Worm (Caenorhabditis elegans) whole organism, mixed stage, embryonic: ENCODE results near the gene abf-6.

ENCODE experiments used
- M03D4.4 ChIP-seq: sonication (generic microtip); optimal IDR thresholded peaks from 2 replicates; lab custom pipeline; 2017; ENCODE audit warnings: mild to moderate bottlenecking, missing genetic modification characterization, missing compliant biosample characterization
- bed-3 ChIP-seq: fragments of 200-800 bp; sonication (Bioruptor generic); optimal IDR thresholded peaks from 3 replicates; lab custom pipeline; 2018; ENCODE audit warnings: mild to moderate bottlenecking, missing genetic modification characterization, moderate library complexity, missing compliant biosample characterization
- blmp-1 ChIP-seq: fragments of 150-350 bp; optimal IDR thresholded peaks from 2 replicates; lab custom pipeline; 2014; ENCODE audit warnings: missing biosample characterization, missing genetic modification characterization
- ceh-39 ChIP-seq: fragments of 150-350 bp; optimal IDR thresholded peaks from 2 replicates; lab custom pipeline; 2014; ENCODE audit warnings: missing biosample characterization, missing genetic modification characterization
- ceh-43 ChIP-seq: fragments of 200-800 bp; sonication (Bioruptor generic); optimal IDR thresholded peaks from 2 replicates; lab custom pipeline; 2018; ENCODE audit warnings: mild to moderate bottlenecking, missing genetic modification characterization, moderate library complexity, missing compliant biosample characterization
- ceh-83 ChIP-seq: fragments of 200-800 bp; sonication (Bioruptor generic); optimal IDR thresholded peaks from 2 replicates; lab custom pipeline; 2018; ENCODE audit warnings: mild to moderate bottlenecking, missing genetic modification characterization, missing compliant biosample characterization
- ces-1 ChIP-seq: fragments of 150-350 bp; optimal IDR thresholded peaks from 2 replicates; lab custom pipeline; 2014; ENCODE audit warnings: missing biosample characterization, missing genetic modification reagents, missing genetic modification characterization
- cnd-1 ChIP-seq: fragments of 200-800 bp; sonication (Bioruptor generic); optimal IDR thresholded peaks from 2 replicates; lab custom pipeline; 2018; ENCODE audit warnings: mild to moderate bottlenecking, missing genetic modification characterization, missing compliant biosample characterization
- drap-1 ChIP-seq: fragments of 200-800 bp; sonication (Bioruptor generic); optimal IDR thresholded peaks from 3 replicates; lab custom pipeline; 2018; ENCODE audit warnings: mild to moderate bottlenecking, missing genetic modification characterization, missing compliant biosample characterization
- elt-1 ChIP-seq: sonication (generic microtip); optimal IDR thresholded peaks from 2 replicates; lab custom pipeline; 2017; ENCODE audit warnings: missing genetic modification characterization, mild to moderate bottlenecking, missing compliant biosample characterization, antibody characterized with exemption, moderate library complexity, borderline replicate concordance; ENCODE audit not compliant: insufficient read depth
- elt-3 ChIP-seq: fragments of 150-350 bp; optimal IDR thresholded peaks from 2 replicates; lab custom pipeline; 2014; ENCODE audit warnings: missing biosample characterization, missing genetic modification characterization
- flh-1 ChIP-seq: fragments of 200-800 bp; sonication (Bioruptor generic); optimal IDR thresholded peaks from 2 replicates; lab custom pipeline; 2018; ENCODE audit warnings: mild to moderate bottlenecking, missing genetic modification characterization, moderate library complexity, missing compliant biosample characterization
- ham-2 ChIP-seq: fragments of 200-800 bp; sonication (Bioruptor generic); optimal IDR thresholded peaks from 2 replicates; lab custom pipeline; 2018; ENCODE audit warnings: mild to moderate bottlenecking, missing genetic modification characterization, missing compliant biosample characterization
- hlh-1 ChIP-seq: fragments of 150-350 bp; optimal IDR thresholded peaks from 2 replicates; lab custom pipeline; 2014; ENCODE audit warnings: missing biosample characterization, missing genetic modification reagents, missing genetic modification characterization
- lin-13 ChIP-seq: fragments of 150-350 bp; optimal IDR thresholded peaks from 2 replicates; lab custom pipeline; 2014; ENCODE audit warnings: missing biosample characterization, missing genetic modification characterization
- lin-32 ChIP-seq: fragments of 200-800 bp; sonication (Bioruptor generic); optimal IDR thresholded peaks from 2 replicates; lab custom pipeline; 2018; ENCODE audit warnings: mild to moderate bottlenecking, missing genetic modification characterization, missing compliant biosample characterization
- lsy-2 ChIP-seq: fragments of 150-350 bp; optimal IDR thresholded peaks from 2 replicates; lab custom pipeline; 2014; ENCODE audit warnings: missing biosample characterization, missing genetic modification characterization
- mab-5 ChIP-seq: fragments of 150-350 bp; optimal IDR thresholded peaks from 2 replicates; lab custom pipeline; 2014; ENCODE audit warnings: missing biosample characterization, missing genetic modification characterization
- mep-1 ChIP-seq: fragments of 150-350 bp; optimal IDR thresholded peaks from 2 replicates; lab custom pipeline; 2017; ENCODE audit warnings: missing biosample characterization, missing genetic modification reagents, missing genetic modification characterization, inconsistent platforms
- mls-2 ChIP-seq: sonication (generic microtip); optimal IDR thresholded peaks from 2 replicates; lab custom pipeline; 2016; ENCODE audit warnings: mild to moderate bottlenecking, missing genetic modification characterization, moderate library complexity, missing compliant biosample characterization
- nhr-12 ChIP-seq: fragments of 150-350 bp; optimal IDR thresholded peaks from 2 replicates; lab custom pipeline; 2014; ENCODE audit warnings: missing biosample characterization, missing genetic modification characterization
- nhr-2 ChIP-seq: fragments of 150-350 bp; optimal IDR thresholded peaks from 2 replicates; lab custom pipeline; 2014; ENCODE audit warnings: missing biosample characterization, missing genetic modification characterization
- nhr-28 ChIP-seq: fragments of 150-350 bp; optimal IDR thresholded peaks from 2 replicates; lab custom pipeline; 2014; ENCODE audit warnings: missing biosample characterization, missing genetic modification characterization
- nhr-76 ChIP-seq: sonication (generic microtip); optimal IDR thresholded peaks from 2 replicates; lab custom pipeline; 2017; ENCODE audit warnings: missing biosample characterization, missing genetic modification characterization
- sem-2 ChIP-seq: fragments of 200-800 bp; sonication (Bioruptor generic); optimal IDR thresholded peaks from 2 replicates; lab custom pipeline; 2018; ENCODE audit warnings: mild to moderate bottlenecking, missing genetic modification characterization, missing compliant biosample characterization
- snpc-4 ChIP-seq: fragments of 150-350 bp; optimal IDR thresholded peaks from 2 replicates; lab custom pipeline; 2014; ENCODE audit warnings: missing biosample characterization, missing genetic modification characterization
- sptf-1 ChIP-seq: sonication (generic microtip); optimal IDR thresholded peaks from 2 replicates; lab custom pipeline; 2017; ENCODE audit warnings: mild to moderate bottlenecking, missing genetic modification characterization, moderate library complexity, missing compliant biosample characterization
- tbx-8 ChIP-seq: fragments of 200-800 bp; sonication (Bioruptor generic); optimal IDR thresholded peaks from 2 replicates; lab custom pipeline; 2018; ENCODE audit warnings: mild to moderate bottlenecking, missing genetic modification characterization, moderate library complexity, missing compliant biosample characterization
- unc-120 ChIP-seq: sonication (generic microtip); optimal IDR thresholded peaks from 2 replicates; lab custom pipeline; 2017; ENCODE audit warnings: missing genetic modification characterization, missing compliant biosample characterization; ENCODE audit not compliant: poor library complexity, severe bottlenecking
- unc-39 ChIP-seq: fragments of 150-350 bp; optimal IDR thresholded peaks from 2 replicates; lab custom pipeline; 2014; ENCODE audit warnings: missing biosample characterization, missing genetic modification characterization
- unc-62 ChIP-seq: fragments of 150-350 bp; optimal IDR thresholded peaks from 2 replicates; lab custom pipeline; 2014; ENCODE audit warnings: missing biosample characterization, missing genetic modification reagents, missing genetic modification characterization
- zip-8 ChIP-seq: fragments of 150-350 bp; optimal IDR thresholded peaks from 2 replicates; lab custom pipeline; 2014; ENCODE audit warnings: missing biosample characterization, missing genetic modification characterization
- ztf-11 ChIP-seq: fragments of 150-350 bp; optimal IDR thresholded peaks from 2 replicates; lab custom pipeline; 2014; ENCODE audit warnings: missing biosample characterization, missing genetic modification characterization

abf-6 gene

ce11 chrX:12792554-12792953, 1.4 kb upstream of the abf-6 start, which contains the start of gene abf-5:
Gene abf-5 (plus strand): TSS chrX:12792854.
- TF ChIP-seq nhr-28 (tag; lab: Kevin White, UChicago) (no peak), tbx-8 (GFP tag; lab: Kevin White, UChicago) (no peak), ham-2 (no peak), unc-120 (tag; lab: Kevin White, UChicago) (no peak), elt-3 (tag; lab: Kevin White, UChicago) (no peak), nhr-76 (tag; lab: Kevin White, UChicago) (no peak), hlh-1 (tag; lab: Kevin White, UChicago) (no peak), sptf-1 (tag; lab: Kevin White, UChicago) (no peak), ztf-11 (no peak), snpc-4 (tag; lab: Kevin White, UChicago) (no peak), ceh-43 (no peak), ces-1 (GFP tag; lab: Kevin White, UChicago) (no peak), mab-5 (tag; lab: Kevin White, UChicago) (no peak), nhr-12 (tag; lab: Kevin White, UChicago) (no peak)
- TF ChIP-seq, all 35 proteins: peak for 0

DNA sequence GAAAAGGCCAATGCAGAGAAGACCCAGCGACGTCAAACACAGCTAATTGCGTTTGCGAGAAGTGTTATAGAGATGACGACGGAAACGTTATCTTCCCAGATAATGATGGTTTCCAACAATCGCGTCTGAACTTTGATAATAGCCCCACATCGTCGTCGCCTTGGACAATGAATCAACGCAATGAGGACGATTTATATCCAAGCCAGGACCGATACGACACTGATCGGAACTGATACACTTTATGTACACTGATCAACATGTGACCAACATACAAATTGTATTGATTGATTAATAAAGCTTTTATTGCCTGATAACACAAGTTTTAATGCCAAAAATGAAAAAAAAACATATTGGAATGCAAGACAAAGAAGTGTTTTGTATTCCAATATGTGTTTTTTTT, 843 bp upstream of the abf-6 start:
- TF ChIP-seq flh-1 (GFP tag; lab: Kevin White, UChicago) (no peak), ceh-43 (no peak), mep-1 (tag; lab: Kevin White, UChicago) (no peak), mls-2 (tag; lab: Kevin White, UChicago) (no peak), ceh-39 (tag; lab: Kevin White, UChicago) (no peak), drap-1 (GFP tag; lab: Kevin White, UChicago) (no peak), cnd-1 (tag; lab: Kevin White, UChicago) (no peak), nhr-28 (tag; lab: Kevin White, UChicago) (no peak), ztf-11 (no peak), snpc-4 (tag; lab: Kevin White, UChicago) (no peak), zip-8 (no peak), lsy-2 (tag; lab: Kevin White, UChicago) (no peak), nhr-12 (tag; lab: Kevin White, UChicago) (no peak), sem-2 (GFP tag; lab: Kevin White, UChicago) (no peak), ham-2 (no peak)

ce11 chrX:12799831-12800230, 5.9 kb downstream of the abf-6 start:
- TF ChIP-seq lin-32: no peak
- TF ChIP-seq sptf-1 (tag; lab: Kevin White, UChicago): no peak
- no peak for TF ChIP-seq unc-39 (tag; lab: Kevin White, UChicago)
- TF ChIP-seq flh-1 (GFP tag; lab: Kevin White, UChicago): no peak
- no peak for TF ChIP-seq lsy-2 (tag; lab: Kevin White, UChicago)
- no peak for TF ChIP-seq unc-62 (GFP tag; lab: Kevin White, UChicago)
- no peak for TF ChIP-seq ztf-11
- no peak for TF ChIP-seq bed-3 (GFP tag; lab: Kevin White, UChicago)
- TF ChIP-seq nhr-12 (tag; lab: Kevin White, UChicago): no peak
- no peak for TF ChIP-seq cnd-1 (tag; lab: Kevin White, UChicago)
- no peak for TF ChIP-seq hlh-1 (tag; lab: Kevin White, UChicago)
- no peak for TF ChIP-seq ham-2
- TF ChIP-seq lin-13: no peak
- no peak for TF ChIP-seq mab-5 (tag; lab: Kevin White, UChicago)
- no peak for TF ChIP-seq ceh-39 (tag; lab: Kevin White, UChicago)
- no peak for TF ChIP-seq ces-1 (GFP tag; lab: Kevin White, UChicago)
- no peak for TF ChIP-seq mls-2 (tag; lab: Kevin White, UChicago)
- TF ChIP-seq ceh-83 (GFP tag; lab: Kevin White, UChicago): no peak
- no peak for TF ChIP-seq nhr-2 (tag; lab: Kevin White, UChicago)

DNA sequence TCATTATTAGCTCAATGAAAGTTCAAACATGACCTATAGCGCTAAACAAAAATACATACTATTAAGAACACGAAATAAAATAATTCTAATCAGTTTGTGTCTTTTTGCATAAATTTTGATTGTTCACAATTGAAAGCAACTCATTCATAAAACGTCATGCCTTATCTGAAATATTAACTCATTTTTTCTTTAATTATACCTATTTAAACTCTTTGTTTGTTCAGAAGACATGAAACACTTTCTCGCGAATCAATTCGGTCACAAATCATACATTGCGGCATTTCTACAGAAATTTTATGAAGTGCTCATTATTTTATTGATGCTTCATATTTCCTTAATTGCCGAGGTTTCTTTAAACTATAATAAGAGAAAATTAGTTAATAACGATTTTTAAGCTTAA, 13.0 kb downstream of the abf-6 start:
- TF ChIP-seq ztf-11 (no peak), drap-1 (GFP tag; lab: Kevin White, UChicago) (no peak), sptf-1 (tag; lab: Kevin White, UChicago) (no peak), M03D4.4 (tag; lab: Kevin White, UChicago) (no peak), nhr-12 (tag; lab: Kevin White, UChicago) (no peak), elt-1 (tag; lab: Kevin White, UChicago) (no peak), nhr-2 (tag; lab: Kevin White, UChicago) (no peak), flh-1 (GFP tag; lab: Kevin White, UChicago) (no peak), elt-3 (tag; lab: Kevin White, UChicago) (no peak), nhr-28 (tag; lab: Kevin White, UChicago) (no peak), blmp-1 (tag; lab: Kevin White, UChicago) (no peak), sem-2 (GFP tag; lab: Kevin White, UChicago) (no peak), snpc-4 (tag; lab: Kevin White, UChicago) (no peak), ceh-43 (no peak), ham-2 (no peak), hlh-1 (tag; lab: Kevin White, UChicago) (no peak), ces-1 (GFP tag; lab: Kevin White, UChicago) (no peak), lin-32 (no peak), zip-8 (no peak), mls-2 (tag; lab: Kevin White, UChicago) (no peak)
